Fruit fly (Drosophila melanogaster): Measurements from ENCODE around the gene CG1146.
A peak's percentile ranks its signal among the peaks of the same experiment; 100 is the strongest.

The CG1146 gene

dm6 chr3L:2479250-2479649 is 9.4 kb upstream of the CG1146 start (continued):
- no peak for TF ChIP-seq wek (GFP tag; optimal IDR thresholded peaks at IDR 0.05)
- peak in 1 of 2 experiments; percentile 58 for TF ChIP-seq Hr78 (GFP tag; optimal IDR thresholded peaks at IDR 0.05)
- peak; percentile 48 for TF ChIP-seq CG13424 (tag; optimal IDR thresholded peaks at IDR 0.05)
- peak; percentile 35; the same call in 1 of the 2 replicates for TF ChIP-seq al (GFP tag; IDR thresholded peaks at IDR 0.05)
- TF ChIP-seq CG6813 (GFP tag; optimal IDR thresholded peaks at IDR 0.05) = peak; percentile 54
- TF ChIP-seq chif (GFP tag; optimal IDR thresholded peaks at IDR 0.05) = peak; percentile 48 to 63
- TF ChIP-seq PHDP (tag; optimal IDR thresholded peaks at IDR 0.05) = peak; percentile 42
- no peak for TF ChIP-seq Oaz (GFP tag; IDR thresholded peaks at IDR 0.05)
- no peak for TF ChIP-seq h (optimal IDR thresholded peaks at IDR 0.05)
- peak; percentile 19 for TF ChIP-seq CG15514 (GFP tag; optimal IDR thresholded peaks at IDR 0.05)
- no peak for TF ChIP-seq da (GFP tag; optimal IDR thresholded peaks at IDR 0.05)
- peak; percentile 18; the same call in 1 of the 2 replicates for TF ChIP-seq MBD-R2 (GFP tag; IDR thresholded peaks at IDR 0.05)
- TF ChIP-seq CG6254 (GFP tag; optimal IDR thresholded peaks at IDR 0.05) = peak; percentile 55
- peak; percentile 12 for TF ChIP-seq scrt (GFP tag; optimal IDR thresholded peaks at IDR 0.05)
- TF ChIP-seq nau (GFP tag; optimal IDR thresholded peaks at IDR 0.05) = peak; percentile 35
- no peak for TF ChIP-seq CG10462 (GFP tag; optimal IDR thresholded peaks at IDR 0.05)
- peak; percentile 67 for TF ChIP-seq dmrt99B (tag; optimal IDR thresholded peaks at IDR 0.05)
- peak; percentile 75 for TF ChIP-seq gem (tag; optimal IDR thresholded peaks at IDR 0.05)
- TF ChIP-seq HmgZ (tag; optimal IDR thresholded peaks at IDR 0.05) = no peak
- TF ChIP-seq CG9727 (GFP tag; optimal IDR thresholded peaks at IDR 0.05) = peak; percentile 62
- peak; percentile 24 for TF ChIP-seq pnt (GFP tag; optimal IDR thresholded peaks at IDR 0.05)
- peak; percentile 77 for TF ChIP-seq CG7839 (tag; optimal IDR thresholded peaks at IDR 0.05)
- peak; percentile 20 for TF ChIP-seq CG33557 (GFP tag; optimal IDR thresholded peaks at IDR 0.05)
- TF ChIP-seq unpg (GFP tag; optimal IDR thresholded peaks at IDR 0.05) = peak; percentile 64
- no peak for TF ChIP-seq CG11247 (GFP tag; IDR thresholded peaks at IDR 0.05)
- TF ChIP-seq Ets65A (GFP tag) = peak; percentile 26
- peak; percentile 61 for TF ChIP-seq lbe (GFP tag; optimal IDR thresholded peaks at IDR 0.05)
- peak; percentile 38 for TF ChIP-seq CG12236 (GFP tag; optimal IDR thresholded peaks at IDR 0.05)
- 0 out of 3 replicates have a peak, but pooled peaks have one; percentile 43 for TF ChIP-seq CG11695 (GFP tag; IDR thresholded peaks at IDR 0.05)
- TF ChIP-seq ase (GFP tag; IDR thresholded peaks at IDR 0.05) = peak; percentile 22; the same call in 1 of the 3 replicates
- TF ChIP-seq CG18764 (GFP tag; optimal IDR thresholded peaks at IDR 0.05) = peak; percentile 18
- TF ChIP-seq chn (GFP tag; optimal IDR thresholded peaks at IDR 0.05) = peak; percentile 41
- TF ChIP-seq Six4 (GFP tag; optimal IDR thresholded peaks at IDR 0.05) = peak; percentile 2
- peak; percentile 30; the same call in 1 of the 3 replicates for TF ChIP-seq croc (GFP tag; conservative IDR thresholded peaks at IDR 0.05)
- TF ChIP-seq CG2120 (GFP tag; optimal IDR thresholded peaks at IDR 0.05) = peak; percentile 32
- peak; percentile 29 for TF ChIP-seq CG8944 (GFP tag; optimal IDR thresholded peaks at IDR 0.05)
- no peak for TF ChIP-seq Lpt (GFP tag; optimal IDR thresholded peaks at IDR 0.05)
- TF ChIP-seq HHEX (GFP tag; optimal IDR thresholded peaks at IDR 0.05) = no peak
- no peak for TF ChIP-seq kay (GFP tag; optimal IDR thresholded peaks at IDR 0.05)
- no peak for TF ChIP-seq D (optimal IDR thresholded peaks at IDR 0.05)
- TF ChIP-seq D (GFP tag; optimal IDR thresholded peaks at IDR 0.05) = peak; percentile 48
- no peak for TF ChIP-seq so (GFP tag; IDR thresholded peaks at IDR 0.05)
- TF ChIP-seq Max (GFP tag; optimal IDR thresholded peaks at IDR 0.05) = peak; percentile 48
- TF ChIP-seq sens (GFP tag) = peak; percentile 73
- TF ChIP-seq CG10654 (GFP tag; optimal IDR thresholded peaks at IDR 0.05) = peak; percentile 41
- no peak for TF ChIP-seq mam (GFP tag; optimal IDR thresholded peaks at IDR 0.05)
- TF ChIP-seq Ptx1 (GFP tag; IDR thresholded peaks at IDR 0.05) = peak; percentile 58
- peak; percentile 58 for TF ChIP-seq nmo (GFP tag; optimal IDR thresholded peaks at IDR 0.05)
- peak; percentile 24 for TF ChIP-seq CG15269 (tag; optimal IDR thresholded peaks at IDR 0.05)
- TF ChIP-seq CG10147 (GFP tag; optimal IDR thresholded peaks at IDR 0.05) = peak; percentile 40
- no peak for TF ChIP-seq NK7.1 (GFP tag; optimal IDR thresholded peaks at IDR 0.05)
